Worm (Caenorhabditis elegans): ENCODE results near the gene srh-252.

DNA sequence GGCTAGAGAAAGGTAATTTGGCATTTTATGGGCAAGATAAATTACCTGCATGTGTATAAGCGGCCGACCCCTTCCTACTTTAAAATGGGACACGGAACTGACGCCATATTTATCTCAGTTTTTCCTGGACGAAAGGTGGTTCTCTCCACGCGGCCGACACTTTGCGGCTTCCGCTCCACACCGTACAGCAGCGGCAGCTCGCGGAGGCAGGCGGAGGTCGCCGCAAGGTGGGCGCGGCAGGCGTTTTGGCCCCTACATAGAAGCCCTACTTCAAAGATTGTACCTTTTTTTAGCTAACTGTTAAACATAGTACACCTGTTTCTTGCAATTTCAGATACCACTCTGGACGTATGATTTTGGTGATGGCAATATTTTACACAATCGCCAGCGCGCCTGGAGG, 16.7 kb downstream of the srh-252 start:
- TF ChIP-seq F10E7.11 (tag; optimal IDR thresholded peaks at IDR 0.05) (no peak), mel-28 (tag; optimal IDR thresholded peaks at IDR 0.05; ENCODE audit: borderline replicate concordance) (no peak), dox-1 (GFP tag; IDR thresholded peaks at IDR 0.05) (no peak), pha-4 (tag; optimal IDR thresholded peaks at IDR 0.05) (no peak), lsl-1 (GFP tag; optimal IDR thresholded peaks at IDR 0.05) (no peak), ama-1 (optimal IDR thresholded peaks at IDR 0.05) (no peak), ama-1 (GFP tag; optimal IDR thresholded peaks at IDR 0.05) (no peak), F39B2.1 (GFP tag; IDR thresholded peaks at IDR 0.05) (no peak), sea-2 (GFP tag; IDR thresholded peaks at IDR 0.05) (no peak), ceh-91 (GFP tag; IDR thresholded peaks at IDR 0.05) (no peak), unc-62 (GFP tag; optimal IDR thresholded peaks at IDR 0.05) (no peak), B0035.1 (tag; optimal IDR thresholded peaks at IDR 0.05) (no peak), ets-4 (GFP tag; optimal IDR thresholded peaks at IDR 0.05) (no peak), ztf-18 (tag; optimal IDR thresholded peaks at IDR 0.05) (no peak)
